In genomic region chr3R:6416242-6416641, dm6 we compare ENCODE assay signal across 4 fruit fly cellular contexts.
A peak's percentile ranks its signal among the peaks of the same experiment; 100 is the strongest.
TF ChIP-seq lines count a peak whose summit lies in the region.

No protein-coding gene starts in this region.

- no peak for TF ChIP-seq CTCF in whole organism, embryonic (GFP tag; optimal IDR thresholded peaks at IDR 0.05; lab: Kevin White, UChicago)

TF ChIP-seq in whole organism, embryonic, 481 proteins besides CTCF, POLR2A, EP300 and RAD21 (continues in another document):
- peak; percentile 73 for TF ChIP-seq CG13296 (GFP tag; optimal IDR thresholded peaks at IDR 0.05; lab: Kevin White, UChicago)
- no peak for TF ChIP-seq CG17912 (GFP tag; optimal IDR thresholded peaks at IDR 0.05; lab: Kevin White, UChicago)
- peak; percentile 79 for TF ChIP-seq ttk (GFP tag; IDR thresholded peaks at IDR 0.05; lab: Robert Waterston, UW)
- TF ChIP-seq CG3065 (GFP tag; optimal IDR thresholded peaks at IDR 0.05; lab: Kevin White, UChicago) = peak; percentile 31
- peak; percentile 62; the same call in 1 of the 2 replicates for TF ChIP-seq CG4730 (GFP tag; IDR thresholded peaks at IDR 0.05; lab: Robert Waterston, UW)
- TF ChIP-seq bcd (GFP tag; optimal IDR thresholded peaks at IDR 0.05; lab: Kevin White, UChicago) = peak; percentile 79
- TF ChIP-seq pzg (GFP tag; optimal IDR thresholded peaks at IDR 0.05; lab: Kevin White, UChicago) = peak; percentile 12
- peak; percentile 84 for TF ChIP-seq ranshi (GFP tag; IDR thresholded peaks at IDR 0.05; lab: Robert Waterston, UW)
- TF ChIP-seq Side (GFP tag; optimal IDR thresholded peaks at IDR 0.05; lab: Kevin White, UChicago) = peak; percentile 69
- no peak for TF ChIP-seq Lpt (GFP tag; optimal IDR thresholded peaks at IDR 0.05; lab: Kevin White, UChicago)
- peak; percentile 50 to 72 for TF ChIP-seq Hr51 (GFP tag; optimal IDR thresholded peaks at IDR 0.05; lab: Kevin White, UChicago)
- TF ChIP-seq fd96Cb (tag; optimal IDR thresholded peaks at IDR 0.05; lab: Kevin White, UChicago) = peak; percentile 62
- TF ChIP-seq maf-S (GFP tag; optimal IDR thresholded peaks at IDR 0.05; lab: Kevin White, UChicago) = peak; percentile 50
- peak; percentile 25 for TF ChIP-seq CG17802 (tag; optimal IDR thresholded peaks at IDR 0.05; lab: Kevin White, UChicago)
- peak; percentile 85 for TF ChIP-seq CG2678 (tag; optimal IDR thresholded peaks at IDR 0.05; lab: Kevin White, UChicago)
- peak; percentile 75 for TF ChIP-seq CG9817 (tag; optimal IDR thresholded peaks at IDR 0.05; lab: Kevin White, UChicago)
- TF ChIP-seq slp2 (GFP tag; optimal IDR thresholded peaks at IDR 0.05; lab: Kevin White, UChicago) = peak; percentile 74
- TF ChIP-seq odd (GFP tag; optimal IDR thresholded peaks at IDR 0.05; lab: Kevin White, UChicago) = peak; percentile 34
- no peak for TF ChIP-seq CG7271 (tag; optimal IDR thresholded peaks at IDR 0.05; lab: Kevin White, UChicago)
- TF ChIP-seq CG12219 (GFP tag; optimal IDR thresholded peaks at IDR 0.05; lab: Kevin White, UChicago) = peak; percentile 79
- no peak for TF ChIP-seq CG15696 (tag; optimal IDR thresholded peaks at IDR 0.05; lab: Kevin White, UChicago)
- no peak for TF ChIP-seq CG1529 (GFP tag; optimal IDR thresholded peaks at IDR 0.05; lab: Kevin White, UChicago)
- TF ChIP-seq fu2 (GFP tag; optimal IDR thresholded peaks at IDR 0.05; lab: Kevin White, UChicago) = peak; percentile 41

TF ChIP-seq in whole organism, prepupa, 60 proteins besides CTCF, POLR2A, EP300 and RAD21 (continues in another document):
- TF ChIP-seq Eip78C (GFP tag; lab: Kevin White, UChicago) (peak; percentile 89), CG8632 (GFP tag; optimal IDR thresholded peaks at IDR 0.05; lab: Kevin White, UChicago) (peak; percentile 2), Lpt (GFP tag; optimal IDR thresholded peaks at IDR 0.05; lab: Kevin White, UChicago) (no peak), lz (GFP tag; optimal IDR thresholded peaks at IDR 0.05; lab: Kevin White, UChicago) (peak; percentile 56), topi (GFP tag; optimal IDR thresholded peaks at IDR 0.05; lab: Kevin White, UChicago) (peak; percentile 41), CG10669 (GFP tag; optimal IDR thresholded peaks at IDR 0.05; lab: Kevin White, UChicago) (peak; percentile 31), fkh (GFP tag; optimal IDR thresholded peaks at IDR 0.05; lab: Kevin White, UChicago) (peak; percentile 2), eg (GFP tag; IDR thresholded peaks at IDR 0.05; lab: Robert Waterston, UW) (peak; percentile 60), fd59A (GFP tag; optimal IDR thresholded peaks at IDR 0.05; lab: Kevin White, UChicago) (peak; percentile 9), CG3919 (GFP tag; optimal IDR thresholded peaks at IDR 0.05; lab: Kevin White, UChicago) (peak; percentile 54), OdsH (GFP tag; optimal IDR thresholded peaks at IDR 0.05; lab: Kevin White, UChicago) (peak; percentile 46), CG32006 (GFP tag; optimal IDR thresholded peaks at IDR 0.05; lab: Kevin White, UChicago) (peak; percentile 38), CG7368 (GFP tag; optimal IDR thresholded peaks at IDR 0.05; lab: Kevin White, UChicago) (peak; percentile 18), CG10631 (GFP tag; optimal IDR thresholded peaks at IDR 0.05; lab: Kevin White, UChicago) (peak; percentile 14), CG16779 (tag; optimal IDR thresholded peaks at IDR 0.05; lab: Kevin White, UChicago) (no peak), Eip75B (GFP tag; optimal IDR thresholded peaks at IDR 0.05; lab: Kevin White, UChicago) (peak; percentile 20), Sox14 (GFP tag; optimal IDR thresholded peaks at IDR 0.05; lab: Kevin White, UChicago) (peak; percentile 37), Eip93F (GFP tag; optimal IDR thresholded peaks at IDR 0.05; lab: Kevin White, UChicago) (no peak), CG8319 (GFP tag; optimal IDR thresholded peaks at IDR 0.05; lab: Kevin White, UChicago) (no peak), CG6792 (GFP tag; optimal IDR thresholded peaks at IDR 0.05; lab: Kevin White, UChicago) (peak; percentile 58), Hr4 (GFP tag; optimal IDR thresholded peaks at IDR 0.05; lab: Kevin White, UChicago) (peak; percentile 44), CG6854 (GFP tag; optimal IDR thresholded peaks at IDR 0.05; lab: Kevin White, UChicago) (no peak), dsx (GFP tag; optimal IDR thresholded peaks at IDR 0.05; lab: Kevin White, UChicago; ENCODE audit: poor library complexity, severe bottlenecking) (no peak), Gug (GFP tag; IDR thresholded peaks at IDR 0.05; lab: Robert Waterston, UW) (no peak)

TF ChIP-seq in whole organism, pupa, 21 proteins besides CTCF, POLR2A, EP300 and RAD21:
- TF ChIP-seq EcR (GFP tag; optimal IDR thresholded peaks at IDR 0.05; lab: Kevin White, UChicago) (no peak), CG34367 (tag; optimal IDR thresholded peaks at IDR 0.05; lab: Kevin White, UChicago) (peak; percentile 8), Snoo (tag; optimal IDR thresholded peaks at IDR 0.05; lab: Kevin White, UChicago) (peak; percentile 43), CG8301 (tag; optimal IDR thresholded peaks at IDR 0.05; lab: Kevin White, UChicago) (peak; percentile 33), CG9948 (tag; optimal IDR thresholded peaks at IDR 0.05; lab: Kevin White, UChicago) (peak; percentile 37), CG14655 (GFP tag; optimal IDR thresholded peaks at IDR 0.05; lab: Kevin White, UChicago) (peak; percentile 41), CG15710 (tag; optimal IDR thresholded peaks at IDR 0.05; lab: Kevin White, UChicago) (peak; percentile 27), gl (tag; optimal IDR thresholded peaks at IDR 0.05; lab: Kevin White, UChicago) (no peak), D1 (tag; optimal IDR thresholded peaks at IDR 0.05; lab: Kevin White, UChicago) (no peak), CG17806 (tag; optimal IDR thresholded peaks at IDR 0.05; lab: Kevin White, UChicago) (peak; percentile 35), CG8159 (tag; optimal IDR thresholded peaks at IDR 0.05; lab: Kevin White, UChicago) (peak; percentile 46), CG12605 (GFP tag; IDR thresholded peaks at IDR 0.05; lab: Robert Waterston, UW) (peak; percentile 39; the same call in 1 of the 2 replicates), Pif1A (GFP tag; optimal IDR thresholded peaks at IDR 0.05; lab: Kevin White, UChicago) (peak; percentile 61), CG4496 (GFP tag; IDR thresholded peaks at IDR 0.05; lab: Robert Waterston, UW) (peak; percentile 35; the same call in 1 of the 3 replicates), CG13204 (GFP tag; optimal IDR thresholded peaks at IDR 0.05; lab: Kevin White, UChicago) (no peak), Ets98B (GFP tag; IDR thresholded peaks at IDR 0.05; lab: Robert Waterston, UW) (peak; percentile 45; the same call in 1 of the 2 replicates), CG32121 (GFP tag; IDR thresholded peaks at IDR 0.05; lab: Robert Waterston, UW) (no peak; the same call in 1 of the 2 replicates), fd96Ca (GFP tag; IDR thresholded peaks at IDR 0.05; lab: Robert Waterston, UW) (peak; percentile 78), Pif1B (GFP tag; optimal IDR thresholded peaks at IDR 0.05; lab: Kevin White, UChicago) (peak; percentile 43)
TF ChIP-seq in whole organism, pupa: peak in this region for 14.

TF ChIP-seq in whole organism, wandering third instar larva, 38 proteins besides CTCF, POLR2A, EP300 and RAD21 (continues in another document):
- TF ChIP-seq dsf (GFP tag; optimal IDR thresholded peaks at IDR 0.05; lab: Kevin White, UChicago; ENCODE audit: borderline replicate concordance) (no peak), psq (GFP tag; optimal IDR thresholded peaks at IDR 0.05; lab: Kevin White, UChicago) (peak; percentile 21), brk (GFP tag; optimal IDR thresholded peaks at IDR 0.05; lab: Kevin White, UChicago) (no peak), lola (GFP tag; optimal IDR thresholded peaks at IDR 0.05; lab: Kevin White, UChicago) (no peak), pan (optimal IDR thresholded peaks at IDR 0.05; lab: Kevin White, UChicago) (no peak), Mio (GFP tag; optimal IDR thresholded peaks at IDR 0.05; lab: Kevin White, UChicago) (no peak), OdsH (GFP tag; optimal IDR thresholded peaks at IDR 0.05; lab: Kevin White, UChicago) (peak; percentile 44), jim (GFP tag; optimal IDR thresholded peaks at IDR 0.05; lab: Kevin White, UChicago) (no peak), rgr (GFP tag; optimal IDR thresholded peaks at IDR 0.05; lab: Kevin White, UChicago) (peak; percentile 62), dmrt93B (GFP tag; optimal IDR thresholded peaks at IDR 0.05; lab: Kevin White, UChicago) (peak; percentile 4), Dif (GFP tag; optimal IDR thresholded peaks at IDR 0.05; lab: Kevin White, UChicago; ENCODE audit: partially characterized antibody) (no peak), Hnf4 (GFP tag; optimal IDR thresholded peaks at IDR 0.05; lab: Kevin White, UChicago) (peak; percentile 52), Sp1 (GFP tag; optimal IDR thresholded peaks at IDR 0.05; lab: Kevin White, UChicago) (peak; percentile 37), dl (GFP tag; optimal IDR thresholded peaks at IDR 0.05; lab: Kevin White, UChicago; ENCODE audit: insufficient read depth in 1 of 2, partially characterized antibody in 2 of 2) (no peak), HLH106 (tag; optimal IDR thresholded peaks at IDR 0.05; lab: Kevin White, UChicago) (peak; percentile 29), Myc (optimal IDR thresholded peaks at IDR 0.05; lab: Kevin White, UChicago) (no peak), CrebA (GFP tag; optimal IDR thresholded peaks at IDR 0.05; lab: Kevin White, UChicago; ENCODE audit: borderline replicate concordance) (no peak), N (GFP tag; optimal IDR thresholded peaks at IDR 0.05; lab: Kevin White, UChicago) (no peak), CG32264 (GFP tag; optimal IDR thresholded peaks at IDR 0.05; lab: Kevin White, UChicago) (peak; percentile 35), sv (GFP tag; optimal IDR thresholded peaks at IDR 0.05; lab: Kevin White, UChicago) (peak; percentile 62), tai (GFP tag; optimal IDR thresholded peaks at IDR 0.05; lab: Kevin White, UChicago) (no peak), GATAd (GFP tag; optimal IDR thresholded peaks at IDR 0.05; lab: Kevin White, UChicago) (no peak), Vsx2 (GFP tag; optimal IDR thresholded peaks at IDR 0.05; lab: Kevin White, UChicago; ENCODE audit: partially characterized antibody) (no peak), Rel (GFP tag; optimal IDR thresholded peaks at IDR 0.05; lab: Kevin White, UChicago) (no peak), Rel (tag; optimal IDR thresholded peaks at IDR 0.05; lab: Kevin White, UChicago) (no peak), CG9705 (GFP tag; optimal IDR thresholded peaks at IDR 0.05; lab: Kevin White, UChicago) (no peak), usp (GFP tag; optimal IDR thresholded peaks at IDR 0.05; lab: Kevin White, UChicago) (no peak), sage (GFP tag; optimal IDR thresholded peaks at IDR 0.05; lab: Kevin White, UChicago) (no peak), Abd-B (GFP tag; optimal IDR thresholded peaks at IDR 0.05; lab: Kevin White, UChicago) (no peak), br (GFP tag; optimal IDR thresholded peaks at IDR 0.05; lab: Kevin White, UChicago) (peak; percentile 43), fru (GFP tag; optimal IDR thresholded peaks at IDR 0.05; lab: Kevin White, UChicago) (peak; percentile 23), Jra (GFP tag; optimal IDR thresholded peaks at IDR 0.05; lab: Kevin White, UChicago) (no peak), foxo (GFP tag; optimal IDR thresholded peaks at IDR 0.05; lab: Kevin White, UChicago) (peak in 1 of 2 experiments; percentile 61)

Comparison
In these comparisons a context has a peak if more than half of its experiments do, and no peak if none do; other contexts are left out.
1. Of the 7 proteins assayed by ChIP-seq in both whole organism, embryonic and whole organism, prepupa: peak only in whole organism, embryonic: Blimp-1, CG6854 and Gug; only in whole organism, prepupa: Hr39; in both: Sox102F; in neither: 2.